Fruit fly (Drosophila melanogaster) Kc167 (cell line): ENCODE data around the gene Fbxl7.

Source experiments
- Sin3A ChIP-seq: fragments of >200 bp; optimal IDR thresholded peaks from 2 replicates; lab custom pipeline; 2018; ENCODE audit warnings: missing external identifiers
- h ChIP-seq: fragments of >200 bp; optimal IDR thresholded peaks from 3 replicates; lab custom pipeline; 2018; ENCODE audit warnings: missing external identifiers
- psq ChIP-seq: fragments of >200 bp; optimal IDR thresholded peaks from 2 replicates; lab custom pipeline; 2017; ENCODE audit warnings: missing external identifiers

dm6 chr3R:15930050-15930449 is 9.4 kb downstream of the Fbxl7 start:
- no peak for TF ChIP-seq psq
- TF ChIP-seq Sin3A (lab: Kevin White, UChicago), result no peak
- no peak for TF ChIP-seq h (lab: Kevin White, UChicago)
